Worm (Caenorhabditis elegans) whole organism, early embryonic: ENCODE data around the gene F13E9.9.
A peak's percentile ranks its signal among the peaks of the same experiment; 100 is the strongest.

Experiments
- B0310.2 ChIP-seq: sonication (generic microtip); optimal IDR thresholded peaks from 2 replicates; lab custom pipeline; 2016; ENCODE audit warnings: mild to moderate bottlenecking, missing genetic modification characterization, missing compliant biosample characterization
- F13C5.2 ChIP-seq: sonication (generic microtip); optimal IDR thresholded peaks from 2 replicates; lab custom pipeline; 2017; ENCODE audit warnings: mild to moderate bottlenecking, missing genetic modification characterization, inconsistent platforms, missing compliant biosample characterization
- aly-1 ChIP-seq: sonication (generic microtip); optimal IDR thresholded peaks from 2 replicates; lab custom pipeline; 2016; ENCODE audit warnings: missing genetic modification characterization, missing compliant biosample characterization
- ama-1 ChIP-seq: fragments of 150-350 bp; optimal IDR thresholded peaks from 2 replicates; lab custom pipeline; 2014
- ceh-36 ChIP-seq: sonication (generic microtip); optimal IDR thresholded peaks from 2 replicates; lab custom pipeline; 2016; ENCODE audit warnings: missing genetic modification characterization, inconsistent platforms, missing compliant biosample characterization
- ets-7 ChIP-seq: sonication (generic microtip); optimal IDR thresholded peaks from 2 replicates; lab custom pipeline; 2016; ENCODE audit warnings: missing genotype, missing genetic modification characterization, missing compliant biosample characterization
- flt-1 ChIP-seq: fragments of 200-800 bp; sonication (Bioruptor generic); IDR thresholded peaks from 2 replicates; pipeline ENCODE4 v1.3.6; 2022; ENCODE audit warnings: missing genetic modification characterization, missing compliant biosample characterization
- hmbx-1 ChIP-seq: sonication (generic microtip); optimal IDR thresholded peaks from 2 replicates; lab custom pipeline; 2016; ENCODE audit warnings: mild to moderate bottlenecking, missing genetic modification characterization, missing compliant biosample characterization
- hmg-4 ChIP-seq: fragments of 200-800 bp; sonication (Bioruptor generic); optimal IDR thresholded peaks from 2 replicates; lab custom pipeline; 2018; ENCODE audit warnings: mild to moderate bottlenecking, missing genetic modification characterization, missing compliant biosample characterization
- hnd-1 ChIP-seq: sonication (generic microtip); optimal IDR thresholded peaks from 2 replicates; lab custom pipeline; 2016; ENCODE audit warnings: missing genetic modification characterization, missing compliant biosample characterization
- pes-1 ChIP-seq: fragments of 200-800 bp; sonication (Bioruptor generic); IDR thresholded peaks from 2 replicates; pipeline ENCODE4 v1.3.6; 2022; ENCODE audit warnings: missing genetic modification reagents, missing genetic modification characterization, missing compliant biosample characterization
- scrt-1 ChIP-seq: fragments of 200-800 bp; sonication (Bioruptor generic); IDR thresholded peaks from 2 replicates; pipeline ENCODE4 v1.3.6; 2022; ENCODE audit warnings: missing genetic modification characterization, missing compliant biosample characterization
- sea-1 ChIP-seq: fragments of 200-800 bp; sonication (Bioruptor generic); conservative IDR thresholded peaks from 2 replicates; pipeline ENCODE4 v1.3.6; 2022; ENCODE audit warnings: missing genetic modification characterization, missing compliant biosample characterization
- tbx-11 ChIP-seq: fragments of 200-800 bp; sonication (Bioruptor generic); IDR thresholded peaks from 2 replicates; pipeline ENCODE4 v1.3.6; 2022; ENCODE audit warnings: missing genetic modification characterization, missing compliant biosample characterization

ce11 chrIV:10935853-10936491, 37.0 kb upstream of the F13E9.9 start, which contains the start of gene lgg-2:
- TF ChIP-seq hmbx-1 (no peak), scrt-1 (GFP tag; lab: Robert Waterston, UW) (no peak), ama-1 (lab: Kevin White, UChicago) (no peak), tbx-11 (GFP tag; lab: Robert Waterston, UW) (no peak), aly-1 (tag; lab: Kevin White, UChicago) (no peak), hmg-4 (GFP tag; lab: Kevin White, UChicago) (peak; percentile 45), flt-1 (GFP tag; lab: Robert Waterston, UW) (no peak), sea-1 (no peak), pes-1 (no peak), ceh-36 (tag; lab: Kevin White, UChicago) (no peak), ets-7 (tag; lab: Kevin White, UChicago) (no peak), F13C5.2 (tag; lab: Kevin White, UChicago) (no peak), B0310.2 (tag; lab: Kevin White, UChicago) (no peak), hnd-1 (tag; lab: Kevin White, UChicago) (no peak)
